Fruit fly (Drosophila melanogaster) whole organism, pupa: Measurements from ENCODE around the gene ph-d.

Source experiments
- CG10348 ChIP-seq: fragments of 200-800 bp; sonication (Bioruptor generic); IDR thresholded peaks from 2 replicates; pipeline ENCODE4 v1.3.6; 2022; ENCODE audit warnings: missing biosample characterization, missing genetic modification characterization
- CG12605 ChIP-seq: fragments of 200-800 bp; sonication (Bioruptor generic); IDR thresholded peaks from 2 replicates; pipeline ENCODE4 v1.3.6; 2022; ENCODE audit warnings: missing biosample characterization, missing genetic modification characterization
- CG13204 ChIP-seq: fragments of 200-800 bp; sonication (Bioruptor generic); optimal IDR thresholded peaks from 2 replicates; lab custom pipeline; 2018; ENCODE audit warnings: missing biosample characterization, mild to moderate bottlenecking, missing genetic modification characterization, moderate library complexity
- CG14655 ChIP-seq: fragments of 200-800 bp; sonication (Bioruptor generic); optimal IDR thresholded peaks from 3 replicates; lab custom pipeline; 2017; ENCODE audit warnings: mild to moderate bottlenecking, missing biosample characterization, missing genetic modification reagents, missing genetic modification characterization
- CG15710 ChIP-seq: fragments of 200-800 bp; sonication (Bioruptor generic); optimal IDR thresholded peaks from 2 replicates; lab custom pipeline; 2018; ENCODE audit warnings: missing biosample characterization, mild to moderate bottlenecking, missing genetic modification characterization, moderate library complexity
- CG17806 ChIP-seq: fragments of 200-800 bp; sonication (Bioruptor generic); optimal IDR thresholded peaks from 2 replicates; lab custom pipeline; 2018; ENCODE audit warnings: missing biosample characterization, mild to moderate bottlenecking, missing genetic modification characterization, moderate library complexity
- CG32121 ChIP-seq: fragments of 200-800 bp; sonication (Bioruptor generic); IDR thresholded peaks from 2 replicates; pipeline ENCODE4 v1.3.6; 2022; ENCODE audit warnings: missing biosample characterization, missing genetic modification characterization
- CG34367 ChIP-seq: fragments of 200-800 bp; sonication (Bioruptor generic); optimal IDR thresholded peaks from 2 replicates; lab custom pipeline; 2018; ENCODE audit warnings: missing biosample characterization, mild to moderate bottlenecking, missing genetic modification characterization
- CG4496 ChIP-seq: fragments of 200-800 bp; sonication (Bioruptor generic); IDR thresholded peaks from 3 replicates; pipeline ENCODE4 v1.3.6; 2022; ENCODE audit warnings: missing biosample characterization, missing genetic modification characterization
- CG8159 ChIP-seq: fragments of 200-800 bp; sonication (Bioruptor generic); optimal IDR thresholded peaks from 3 replicates; lab custom pipeline; 2018; ENCODE audit warnings: missing biosample characterization, mild to moderate bottlenecking, missing genetic modification characterization, moderate library complexity
- CG8301 ChIP-seq: fragments of 200-800 bp; sonication (Bioruptor generic); optimal IDR thresholded peaks from 2 replicates; lab custom pipeline; 2018; ENCODE audit warnings: missing biosample characterization, mild to moderate bottlenecking, missing genetic modification characterization
- CG9948 ChIP-seq: fragments of 200-800 bp; sonication (Bioruptor generic); optimal IDR thresholded peaks from 2 replicates; lab custom pipeline; 2018; ENCODE audit warnings: missing biosample characterization, mild to moderate bottlenecking, missing genetic modification characterization, moderate library complexity
- D1 ChIP-seq: fragments of 200-800 bp; sonication (Bioruptor generic); optimal IDR thresholded peaks from 2 replicates; lab custom pipeline; 2018; ENCODE audit warnings: missing biosample characterization, mild to moderate bottlenecking, missing genetic modification characterization, moderate library complexity
- EcR ChIP-seq: fragments of 200-800 bp; sonication (Bioruptor generic); optimal IDR thresholded peaks from 3 replicates; lab custom pipeline; 2019; ENCODE audit warnings: missing biosample characterization, missing genetic modification characterization, mild to moderate bottlenecking, moderate library complexity, missing genetic modification reagents
- Ets98B ChIP-seq: fragments of 200-800 bp; sonication (Bioruptor generic); IDR thresholded peaks from 2 replicates; pipeline ENCODE4 v1.3.6; 2022; ENCODE audit warnings: missing biosample characterization, missing genetic modification characterization
- Pif1A ChIP-seq: fragments of 200-800 bp; sonication (Bioruptor generic); optimal IDR thresholded peaks from 3 replicates; lab custom pipeline; 2016; ENCODE audit warnings: missing biosample characterization, missing genetic modification characterization
- Pif1B ChIP-seq: fragments of 200-800 bp; sonication (Bioruptor generic); optimal IDR thresholded peaks from 3 replicates; lab custom pipeline; 2016; ENCODE audit warnings: missing biosample characterization, missing genetic modification characterization
- Snoo ChIP-seq: fragments of 200-800 bp; sonication (Bioruptor generic); optimal IDR thresholded peaks from 3 replicates; lab custom pipeline; 2017; ENCODE audit warnings: missing biosample characterization, mild to moderate bottlenecking, missing genetic modification characterization, inconsistent platforms
- fd96Ca ChIP-seq: fragments of 200-800 bp; sonication (Bioruptor generic); IDR thresholded peaks from 3 replicates; pipeline ENCODE4 v1.3.6; 2022; ENCODE audit warnings: missing biosample characterization, missing genetic modification characterization
- gl ChIP-seq: fragments of 200-800 bp; sonication (Bioruptor generic); optimal IDR thresholded peaks from 2 replicates; lab custom pipeline; 2018; ENCODE audit warnings: missing biosample characterization, mild to moderate bottlenecking, missing genetic modification characterization
- rn ChIP-seq: fragments of 200-800 bp; sonication (Bioruptor generic); IDR thresholded peaks from 2 replicates; pipeline ENCODE4 v1.3.6; 2022; ENCODE audit warnings: missing biosample characterization, missing genetic modification characterization

ph-d gene

DNA sequence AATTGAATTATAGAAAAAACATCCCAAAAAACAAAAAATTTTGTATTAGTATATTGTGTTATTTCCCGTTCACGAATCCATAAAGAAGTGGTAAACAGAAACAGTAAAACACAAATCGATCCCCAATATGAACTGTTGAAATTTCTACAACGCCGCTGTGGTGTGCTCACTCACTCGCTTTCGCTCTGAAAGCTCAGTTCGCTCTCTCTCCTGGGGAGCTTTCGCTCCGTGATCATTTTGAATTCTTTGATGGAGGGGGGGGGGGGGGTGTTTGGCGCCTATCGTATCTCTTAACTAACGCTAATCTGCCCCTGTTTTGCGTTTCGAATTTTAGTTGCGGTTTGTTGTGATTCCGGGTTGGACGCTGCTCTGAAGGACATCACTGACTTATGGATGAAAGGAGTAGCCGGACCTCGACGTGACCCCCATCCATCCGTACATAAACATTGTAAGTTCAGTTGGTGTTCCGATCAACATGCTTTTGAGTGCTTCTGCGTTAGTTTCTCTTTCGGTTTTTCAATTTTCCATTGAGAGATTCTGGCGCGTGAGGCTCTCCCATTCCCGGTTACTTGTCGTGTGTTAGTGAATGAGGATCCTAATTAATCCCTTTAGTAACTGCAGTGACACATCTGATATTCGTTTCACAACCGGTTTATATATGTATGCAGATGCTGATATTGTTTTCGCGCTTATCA lies 18.2 kb upstream of the ph-d start, which contains the start of gene D2hgdh:
D2hgdh (plus strand) TSS at position 331 of the 695 bp plus-strand sequence.
- TF ChIP-seq CG15710 (tag; lab: Kevin White, UChicago) (no peak), CG9948 (no peak), Ets98B (GFP tag; lab: Robert Waterston, UW) (peak; percentile 69), gl (tag; lab: Kevin White, UChicago) (no peak), CG10348 (GFP tag; lab: Robert Waterston, UW) (no peak), EcR (GFP tag; lab: Kevin White, UChicago) (no peak), CG4496 (GFP tag; lab: Robert Waterston, UW) (peak; percentile 65), CG17806 (tag; lab: Kevin White, UChicago) (peak; percentile 5), CG8159 (no peak), CG12605 (GFP tag; lab: Robert Waterston, UW) (no peak), CG14655 (GFP tag; lab: Kevin White, UChicago) (no peak), D1 (tag; lab: Kevin White, UChicago) (no peak), Pif1B (no peak), rn (GFP tag; lab: Robert Waterston, UW) (no peak), CG34367 (tag; lab: Kevin White, UChicago) (no peak), CG32121 (peak; percentile 49; the same call in 1 of the 2 replicates), Snoo (tag; lab: Kevin White, UChicago) (peak; percentile 29)
- TF ChIP-seq, all 21 proteins: peak for 5

DNA sequence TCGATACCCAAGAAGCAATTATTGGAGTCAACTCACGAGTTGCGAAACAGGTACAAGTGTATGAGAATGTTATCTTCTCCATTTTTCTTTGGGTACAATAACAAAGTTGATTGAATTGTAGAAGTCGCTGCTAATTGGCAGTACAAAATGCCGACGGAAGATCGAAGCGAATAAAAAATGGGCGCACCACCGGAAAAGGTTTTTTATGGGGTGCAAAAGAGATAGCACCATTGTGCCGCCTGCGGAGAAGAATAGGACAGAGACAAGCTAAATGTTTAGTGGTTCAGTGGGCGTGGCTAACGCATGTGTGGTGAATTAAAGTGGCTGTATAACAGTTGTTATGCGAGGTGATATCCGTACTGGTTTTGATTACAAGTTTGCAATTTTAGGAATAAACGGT lies 17.4 kb upstream of the ph-d start:
- TF ChIP-seq D1 (tag; lab: Kevin White, UChicago): no peak
- no peak for TF ChIP-seq gl (tag; lab: Kevin White, UChicago)
- TF ChIP-seq CG9948: no peak
- no peak for TF ChIP-seq Pif1A
- peak; percentile 30; the same call in 1 of the 2 replicates for TF ChIP-seq CG12605 (GFP tag; lab: Robert Waterston, UW)
- TF ChIP-seq CG4496 (GFP tag; lab: Robert Waterston, UW): peak; percentile 40; the same call in 1 of the 3 replicates
- no peak for TF ChIP-seq CG32121
- no peak for TF ChIP-seq rn (GFP tag; lab: Robert Waterston, UW)

DNA sequence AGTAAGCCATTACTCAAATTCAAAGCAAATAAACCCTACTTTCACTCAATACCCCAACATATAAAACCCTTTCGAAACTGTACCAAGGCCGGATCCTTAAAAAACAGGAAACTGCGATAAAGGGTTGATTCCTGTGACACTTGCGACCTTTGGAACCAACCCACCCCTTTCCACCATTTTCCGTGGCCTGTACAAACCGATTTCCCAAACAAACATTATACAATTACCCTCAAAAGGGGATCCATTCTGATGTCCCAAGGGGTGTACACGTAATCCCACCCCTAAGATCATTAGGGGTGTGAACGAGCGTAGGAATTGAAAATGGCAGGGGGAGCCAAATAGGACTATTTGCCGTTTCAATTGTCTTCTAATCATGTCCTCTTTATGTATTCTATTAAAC lies 16.5 kb upstream of the ph-d start:
- TF ChIP-seq CG34367 (tag; lab: Kevin White, UChicago) (no peak), Pif1A (no peak), CG8159 (no peak), CG4496 (GFP tag; lab: Robert Waterston, UW) (no peak), CG15710 (tag; lab: Kevin White, UChicago) (no peak), CG8301 (no peak), CG13204 (GFP tag; lab: Kevin White, UChicago) (no peak), Snoo (tag; lab: Kevin White, UChicago) (no peak), Pif1B (no peak), CG32121 (no peak), D1 (tag; lab: Kevin White, UChicago) (no peak), CG17806 (tag; lab: Kevin White, UChicago) (no peak), CG12605 (GFP tag; lab: Robert Waterston, UW) (no peak), EcR (GFP tag; lab: Kevin White, UChicago) (no peak), Ets98B (GFP tag; lab: Robert Waterston, UW) (no peak), CG10348 (GFP tag; lab: Robert Waterston, UW) (no peak), gl (tag; lab: Kevin White, UChicago) (no peak), CG14655 (GFP tag; lab: Kevin White, UChicago) (no peak)

DNA sequence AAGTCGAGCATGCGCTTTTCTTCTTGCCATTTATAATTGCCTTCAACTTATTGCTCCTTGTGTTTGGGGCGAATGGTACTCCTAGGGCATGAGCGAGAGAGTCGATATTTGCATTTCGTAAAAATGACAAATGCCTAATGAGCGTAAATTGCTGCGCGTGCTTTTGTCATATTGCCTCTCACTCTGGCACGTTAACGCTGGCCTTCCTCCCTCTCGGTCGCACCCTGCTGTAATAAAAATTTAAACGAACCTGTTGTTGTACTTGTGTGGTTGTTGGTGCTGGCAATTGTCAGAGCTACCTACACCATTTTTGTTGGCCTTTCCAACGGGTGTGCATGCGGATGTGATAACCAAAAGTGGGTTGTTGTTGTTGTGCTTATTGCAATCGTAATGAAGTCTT lies 15.3 kb upstream of the ph-d start:
- TF ChIP-seq CG15710 (tag; lab: Kevin White, UChicago): no peak
- no peak for TF ChIP-seq CG12605 (GFP tag; lab: Robert Waterston, UW)
- no peak for TF ChIP-seq rn (GFP tag; lab: Robert Waterston, UW)
- no peak for TF ChIP-seq CG8301
- TF ChIP-seq EcR (GFP tag; lab: Kevin White, UChicago): no peak
- no peak for TF ChIP-seq CG9948
- no peak for TF ChIP-seq Ets98B (GFP tag; lab: Robert Waterston, UW)
- TF ChIP-seq CG10348 (GFP tag; lab: Robert Waterston, UW): no peak
- TF ChIP-seq Pif1B: no peak
- no peak for TF ChIP-seq fd96Ca (GFP tag; lab: Robert Waterston, UW)
- no peak for TF ChIP-seq D1 (tag; lab: Kevin White, UChicago)
- TF ChIP-seq Snoo (tag; lab: Kevin White, UChicago): no peak
- no peak for TF ChIP-seq CG14655 (GFP tag; lab: Kevin White, UChicago)
- TF ChIP-seq CG34367 (tag; lab: Kevin White, UChicago): no peak
- TF ChIP-seq Pif1A: no peak
- TF ChIP-seq CG8159: no peak

DNA sequence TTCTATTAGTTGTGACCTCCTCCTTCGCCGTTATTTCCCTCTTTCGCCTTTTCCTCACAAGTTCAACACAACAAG lies 15.1 kb upstream of the ph-d start, which contains the start of gene ph-p:
ph-p (minus strand) TSS at position 30 of the 75 bp plus-strand sequence.
- TF ChIP-seq Pif1B: no peak
- no peak for TF ChIP-seq CG10348 (GFP tag; lab: Robert Waterston, UW)
- no peak for TF ChIP-seq gl (tag; lab: Kevin White, UChicago)
- TF ChIP-seq CG8159: no peak
- no peak for TF ChIP-seq CG34367 (tag; lab: Kevin White, UChicago)
- no peak for TF ChIP-seq CG14655 (GFP tag; lab: Kevin White, UChicago)
- no peak for TF ChIP-seq fd96Ca (GFP tag; lab: Robert Waterston, UW)
- no peak for TF ChIP-seq CG8301
- TF ChIP-seq D1 (tag; lab: Kevin White, UChicago): no peak
- TF ChIP-seq CG32121: no peak
- no peak for TF ChIP-seq Snoo (tag; lab: Kevin White, UChicago)
- TF ChIP-seq rn (GFP tag; lab: Robert Waterston, UW): no peak
- no peak for TF ChIP-seq CG15710 (tag; lab: Kevin White, UChicago)
- no peak for TF ChIP-seq CG9948
- no peak for TF ChIP-seq CG13204 (GFP tag; lab: Kevin White, UChicago)
- TF ChIP-seq CG12605 (GFP tag; lab: Robert Waterston, UW): no peak
- TF ChIP-seq EcR (GFP tag; lab: Kevin White, UChicago): no peak
- no peak for TF ChIP-seq Pif1A
- no peak for TF ChIP-seq CG17806 (tag; lab: Kevin White, UChicago)
- no peak for TF ChIP-seq Ets98B (GFP tag; lab: Robert Waterston, UW)
